Worm (Caenorhabditis elegans) whole organism, L4 larva: Measurements from ENCODE around the gene fzr-1.

Experiments used
- F44E2.7 ChIP-seq: fragments of 200-800 bp; sonication (Bioruptor generic); IDR thresholded peaks from 2 replicates; pipeline ENCODE4 v2.1.2; 2022; ENCODE audit warnings: missing genetic modification characterization, missing compliant biosample characterization
- attf-4 ChIP-seq: sonication (generic microtip); optimal IDR thresholded peaks from 3 replicates; lab custom pipeline; 2017; ENCODE audit warnings: missing biosample characterization, missing genetic modification characterization
- ceh-82 ChIP-seq: sonication (generic microtip); optimal IDR thresholded peaks from 2 replicates; lab custom pipeline; 2017; ENCODE audit warnings: missing biosample characterization, missing genetic modification characterization
- daf-16 ChIP-seq, 3 experiments: sonication (generic microtip); optimal IDR thresholded peaks; 2 replicates each; lab custom pipeline; 2016 to 2017; ENCODE audit warnings: missing genetic modification characterization in 3 of 3, missing genetic modification reagents in 3 of 3, mild to moderate bottlenecking in 2 of 3, missing compliant biosample characterization in 2 of 3, missing biosample characterization in 1 of 3, moderate library complexity in 1 of 3
- jun-1 ChIP-seq: fragments of 150-350 bp; optimal IDR thresholded peaks from 2 replicates; lab custom pipeline; 2014; ENCODE audit warnings: missing biosample characterization, missing genetic modification reagents, missing genetic modification characterization
- mdl-1 ChIP-seq, 2 experiments: fragments of 150-350 bp in 1 of 2; sonication (generic microtip) in 1 of 2; optimal IDR thresholded peaks; 2 replicates each; lab custom pipeline; 2014 to 2017; ENCODE audit warnings: missing biosample characterization in 2 of 2, missing genetic modification characterization in 2 of 2
- mdt-29 ChIP-seq: fragments of 200-800 bp; sonication (Bioruptor generic); IDR thresholded peaks from 2 replicates; pipeline ENCODE4 v1.3.6; 2022; ENCODE audit warnings: missing genetic modification reagents, missing genetic modification characterization, missing compliant biosample characterization
- nhr-28 ChIP-seq: fragments of 150-350 bp; optimal IDR thresholded peaks from 2 replicates; lab custom pipeline; 2014; ENCODE audit warnings: missing biosample characterization, missing genetic modification characterization
- nhr-76 ChIP-seq: fragments of 150-350 bp; optimal IDR thresholded peaks from 2 replicates; lab custom pipeline; 2014; ENCODE audit warnings: missing biosample characterization, missing genetic modification characterization
- pha-4 ChIP-seq, 2 experiments: fragments of 150-350 bp in 1 of 2; fragments of 200-800 bp in 1 of 2; sonication (Bioruptor generic) in 1 of 2; IDR thresholded peaks in 1 of 2; optimal IDR thresholded peaks in 1 of 2; 2 replicates each; pipeline versions ENCODE4 v1.3.6 to Lab custom; 2014 to 2022; ENCODE audit warnings: missing genetic modification characterization in 2 of 2, missing genetic modification reagents in 2 of 2, missing biosample characterization in 1 of 2, missing compliant biosample characterization in 1 of 2
- pqm-1 ChIP-seq: sonication (generic microtip); optimal IDR thresholded peaks from 2 replicates; lab custom pipeline; 2017; ENCODE audit warnings: missing biosample characterization, missing genetic modification characterization
- tag-97 ChIP-seq: fragments of 200-800 bp; sonication (Bioruptor generic); IDR thresholded peaks from 2 replicates; pipeline ENCODE4 v1.3.6; 2022; ENCODE audit warnings: missing genetic modification characterization, missing compliant biosample characterization
- unc-39 ChIP-seq: sonication (generic microtip); optimal IDR thresholded peaks from 2 replicates; lab custom pipeline; 2017; ENCODE audit warnings: missing biosample characterization, missing genetic modification characterization
- ztf-11 ChIP-seq: fragments of 150-350 bp; optimal IDR thresholded peaks from 2 replicates; lab custom pipeline; 2014; ENCODE audit warnings: missing biosample characterization, missing genetic modification characterization

DNA sequence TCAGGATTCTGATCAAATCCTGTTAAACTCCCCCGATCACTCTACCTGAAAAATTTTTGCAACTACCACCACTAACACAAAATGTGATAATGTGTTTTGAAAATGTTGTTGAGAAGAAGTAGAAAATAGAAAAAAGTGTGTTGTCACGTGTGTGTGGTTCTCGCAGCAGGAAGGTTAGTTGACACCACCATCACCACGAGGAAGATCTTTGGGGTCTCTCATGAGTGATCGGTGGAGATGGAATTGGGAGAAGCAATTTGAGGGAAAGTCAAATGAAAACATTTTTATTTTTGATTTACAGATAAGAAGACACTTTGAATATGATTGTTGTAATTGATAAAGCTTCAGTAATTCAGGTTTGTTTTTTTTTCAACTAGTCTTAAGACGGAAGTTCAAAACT lies 42.6 kb downstream of the fzr-1 start:
- TF ChIP-seq mdl-1 (tag; optimal IDR thresholded peaks at IDR 0.05; lab: Kevin White, UChicago): peak; percentile 79 to 83
- no peak for TF ChIP-seq pha-4 (GFP tag; IDR thresholded peaks at IDR 0.05; lab: Robert Waterston, UW)
- TF ChIP-seq pha-4 (tag; optimal IDR thresholded peaks at IDR 0.05; lab: Kevin White, UChicago): no peak
- TF ChIP-seq mdt-29: no peak
- no peak for TF ChIP-seq unc-39
- no peak for TF ChIP-seq attf-4
- TF ChIP-seq F44E2.7: no peak
- TF ChIP-seq ztf-11: no peak
- TF ChIP-seq pqm-1: no peak
- TF ChIP-seq tag-97 (GFP tag; lab: Robert Waterston, UW): no peak
- peak in 1 of 2 experiments; percentile 83 for TF ChIP-seq daf-16 (GFP tag; optimal IDR thresholded peaks at IDR 0.05; lab: Kevin White, UChicago)
- TF ChIP-seq daf-16 (tag; optimal IDR thresholded peaks at IDR 0.05; lab: Kevin White, UChicago): peak; percentile 62
- peak; percentile 66 for TF ChIP-seq nhr-28 (tag; lab: Kevin White, UChicago)
- no peak for TF ChIP-seq ceh-82 (tag; lab: Kevin White, UChicago)
- no peak for TF ChIP-seq nhr-76 (tag; lab: Kevin White, UChicago)
- TF ChIP-seq jun-1 (tag; lab: Kevin White, UChicago): no peak
